Worm (Caenorhabditis elegans) whole organism, L4/young adult: Measurements from ENCODE around the gene T19C3.5.

Source experiments
- dao-5 ChIP-seq: sonication (generic microtip); optimal IDR thresholded peaks from 2 replicates; lab custom pipeline; 2016; ENCODE audit warnings: missing genotype, missing genetic modification characterization, moderate library complexity, missing compliant biosample characterization
- him-1 ChIP-seq: sonication (generic microtip); optimal IDR thresholded peaks from 2 replicates; lab custom pipeline; 2016; ENCODE audit warnings: missing genotype, missing genetic modification reagents, missing genetic modification characterization, missing compliant biosample characterization

DNA sequence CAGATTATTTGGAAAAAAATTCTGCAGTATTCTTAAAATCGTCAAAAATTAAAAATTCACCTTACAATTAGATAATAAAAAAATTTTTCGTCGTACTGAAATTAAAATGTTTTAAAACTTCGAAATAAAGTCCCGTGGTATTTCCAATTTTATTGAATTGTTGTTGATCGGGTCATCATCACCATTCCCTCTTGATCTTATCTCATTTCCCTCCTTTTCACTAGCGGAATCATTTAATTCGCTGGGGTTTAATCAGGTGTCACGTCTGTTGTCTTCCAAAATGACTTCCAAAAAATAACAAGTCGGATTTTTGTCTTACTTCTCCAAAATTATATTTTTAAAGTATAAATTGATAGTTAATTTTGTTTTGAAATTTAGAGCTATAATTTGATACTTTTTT, 28.9 kb upstream of the T19C3.5 start:
- no peak for TF ChIP-seq him-1 (tag; lab: Kevin White, UChicago)
- no peak for TF ChIP-seq dao-5 (tag; lab: Kevin White, UChicago)
